Fruit fly (Drosophila melanogaster): ENCODE results near the gene CG44422.
A peak's percentile ranks its signal among the peaks of the same experiment; 100 is the strongest.

CG44422 gene

dm6 chrX:11338047-11338747 is 35.6 kb upstream of the CG44422 start (continued):
- TF ChIP-seq stwl (tag; optimal IDR thresholded peaks at IDR 0.05) = no peak
- no peak for TF ChIP-seq mld (GFP tag; IDR thresholded peaks at IDR 0.05; ENCODE audit: partially characterized antibody)
- TF ChIP-seq wek (GFP tag; optimal IDR thresholded peaks at IDR 0.05) = no peak
- TF ChIP-seq Ravus (GFP tag; IDR thresholded peaks at IDR 0.05) = no peak
- no peak for TF ChIP-seq oc (tag; optimal IDR thresholded peaks at IDR 0.05)
- TF ChIP-seq ems (GFP tag; optimal IDR thresholded peaks at IDR 0.05) = peak; percentile 52
- TF ChIP-seq CG8281 (tag; optimal IDR thresholded peaks at IDR 0.05) = no peak
- TF ChIP-seq CG12104 (GFP tag; optimal IDR thresholded peaks at IDR 0.05) = peak; percentile 82
- TF ChIP-seq CG5180 (GFP tag; optimal IDR thresholded peaks at IDR 0.05) = no peak
- TF ChIP-seq sim (GFP tag; IDR thresholded peaks at IDR 0.05) = no peak
- no peak for TF ChIP-seq tll (GFP tag; optimal IDR thresholded peaks at IDR 0.05)
- TF ChIP-seq ap (GFP tag; IDR thresholded peaks at IDR 0.05) = no peak
- no peak for TF ChIP-seq scrt (GFP tag; optimal IDR thresholded peaks at IDR 0.05)
- peak; percentile 53 for TF ChIP-seq trh (GFP tag; optimal IDR thresholded peaks at IDR 0.05)
- TF ChIP-seq odd (GFP tag; optimal IDR thresholded peaks at IDR 0.05) = no peak
- no peak for TF ChIP-seq CG8478 (optimal IDR thresholded peaks at IDR 0.05)
- no peak for TF ChIP-seq CG17568 (GFP tag; optimal IDR thresholded peaks at IDR 0.05)
- no peak for TF ChIP-seq HLH4C (GFP tag; IDR thresholded peaks at IDR 0.05; ENCODE audit: partially characterized antibody)
- 0 out of 2 replicates have a peak, but pooled peaks have one; percentile 21 for TF ChIP-seq CG43689 (GFP tag; IDR thresholded peaks at IDR 0.05)
- no peak for TF ChIP-seq MESR4 (GFP tag; optimal IDR thresholded peaks at IDR 0.05)
- no peak for TF ChIP-seq Optix (GFP tag; IDR thresholded peaks at IDR 0.05)
- no peak for TF ChIP-seq gfzf (GFP tag; optimal IDR thresholded peaks at IDR 0.05)
- no peak for TF ChIP-seq GATAe (GFP tag; conservative IDR thresholded peaks at IDR 0.05)
- TF ChIP-seq pfk (GFP tag; optimal IDR thresholded peaks at IDR 0.05) = no peak
- no peak for TF ChIP-seq luna (GFP tag; optimal IDR thresholded peaks at IDR 0.05)
- TF ChIP-seq Hr39 (optimal IDR thresholded peaks at IDR 0.05) = no peak
- no peak for TF ChIP-seq CG7928 (GFP tag; optimal IDR thresholded peaks at IDR 0.05)
- peak; percentile 74 for TF ChIP-seq CG6689 (GFP tag; IDR thresholded peaks at IDR 0.05)
- TF ChIP-seq gcm (GFP tag; optimal IDR thresholded peaks at IDR 0.05) = no peak
- TF ChIP-seq CG9437 (GFP tag; optimal IDR thresholded peaks at IDR 0.05) = peak; percentile 75
- TF ChIP-seq CG8290 (GFP tag; optimal IDR thresholded peaks at IDR 0.05) = no peak
- TF ChIP-seq CG8290 (tag; optimal IDR thresholded peaks at IDR 0.05) = no peak
- no peak for TF ChIP-seq Hey (tag; optimal IDR thresholded peaks at IDR 0.05)
- TF ChIP-seq BEAF-32 (GFP tag; optimal IDR thresholded peaks at IDR 0.05) = no peak
- no peak for TF ChIP-seq cg (GFP tag; optimal IDR thresholded peaks at IDR 0.05)
- TF ChIP-seq ato (GFP tag; IDR thresholded peaks at IDR 0.05; ENCODE audit: partially characterized antibody) = no peak
- TF ChIP-seq CG13894 (tag; optimal IDR thresholded peaks at IDR 0.05) = no peak
- no peak for TF ChIP-seq Gsc (GFP tag; IDR thresholded peaks at IDR 0.05)
- peak; percentile 59 for TF ChIP-seq Chrac-16 (GFP tag; optimal IDR thresholded peaks at IDR 0.05)
- TF ChIP-seq pb (GFP tag; optimal IDR thresholded peaks at IDR 0.05) = peak; percentile 46
- peak; percentile 37 for TF ChIP-seq CG2202 (tag; optimal IDR thresholded peaks at IDR 0.05)
- peak; percentile 71 for TF ChIP-seq lilli (GFP tag; optimal IDR thresholded peaks at IDR 0.05)
- peak; percentile 15 for TF ChIP-seq ERR (GFP tag; optimal IDR thresholded peaks at IDR 0.05)
- TF ChIP-seq CG2889 (GFP tag; IDR thresholded peaks at IDR 0.05) = 0 out of 3 replicates have a peak, but pooled peaks have one; percentile 20
- TF ChIP-seq croc (GFP tag; conservative IDR thresholded peaks at IDR 0.05) = peak; percentile 47; the same call in 1 of the 3 replicates
- TF ChIP-seq CG11093 (GFP tag; IDR thresholded peaks at IDR 0.05) = peak; percentile 12; the same call in 1 of the 3 replicates
- TF ChIP-seq tio (GFP tag; optimal IDR thresholded peaks at IDR 0.05) = no peak
- TF ChIP-seq Camta (GFP tag; optimal IDR thresholded peaks at IDR 0.05) = peak; percentile 55
- TF ChIP-seq CG17829 (tag; optimal IDR thresholded peaks at IDR 0.05) = peak; percentile 64
- TF ChIP-seq sr (GFP tag; IDR thresholded peaks at IDR 0.05) = no peak
